Fruit fly (Drosophila melanogaster) whole organism, wandering third instar larva: Measurements from ENCODE around the gene Glut4EF.

Experiments used
- Abd-B ChIP-seq: fragments of >200 bp; optimal IDR thresholded peaks from 2 replicates; lab custom pipeline; 2017; ENCODE audit warnings: missing biosample characterization, missing genetic modification characterization
- Dfd ChIP-seq: fragments of >200 bp; optimal IDR thresholded peaks from 2 replicates; lab custom pipeline; 2017; ENCODE audit warnings: missing biosample characterization, missing genetic modification characterization
- GATAd ChIP-seq: sonication (Bioruptor generic); optimal IDR thresholded peaks from 2 replicates; lab custom pipeline; 2016; ENCODE audit warnings: missing biosample characterization, missing genetic modification characterization
- Myc ChIP-seq: fragments of >200 bp; optimal IDR thresholded peaks from 2 replicates; lab custom pipeline; 2017
- Vsx2 ChIP-seq: fragments of 200-300, 225-300 bp; sonication (Bioruptor generic); optimal IDR thresholded peaks from 2 replicates; lab custom pipeline; 2018; ENCODE audit warnings: missing biosample characterization, missing genetic modification characterization; ENCODE audit not compliant: partially characterized antibody
- br ChIP-seq: fragments of 200-800 bp; sonication (Bioruptor generic); optimal IDR thresholded peaks from 2 replicates; lab custom pipeline; 2016; ENCODE audit warnings: missing biosample characterization, missing genetic modification characterization
- dmrt93B ChIP-seq: fragments of 200-800 bp; sonication (Bioruptor generic); optimal IDR thresholded peaks from 2 replicates; lab custom pipeline; 2018; ENCODE audit warnings: missing biosample characterization, mild to moderate bottlenecking, missing genetic modification characterization
- lola ChIP-seq: fragments of >200 bp; optimal IDR thresholded peaks from 2 replicates; lab custom pipeline; 2017; ENCODE audit warnings: missing biosample characterization, missing genetic modification characterization
- pan ChIP-seq: fragments of >200 bp; optimal IDR thresholded peaks from 2 replicates; lab custom pipeline; 2017
- psq ChIP-seq: fragments of 200-800 bp; sonication (Bioruptor generic); optimal IDR thresholded peaks from 3 replicates; lab custom pipeline; 2017; ENCODE audit warnings: missing biosample characterization, mild to moderate bottlenecking, missing genetic modification characterization, moderate library complexity
- tai ChIP-seq: sonication (Bioruptor generic); optimal IDR thresholded peaks from 2 replicates; lab custom pipeline; 2016; ENCODE audit warnings: missing biosample characterization, missing genetic modification characterization
- usp ChIP-seq: fragments of >200 bp; optimal IDR thresholded peaks from 2 replicates; lab custom pipeline; 2017; ENCODE audit warnings: missing biosample characterization, missing genetic modification characterization

DNA sequence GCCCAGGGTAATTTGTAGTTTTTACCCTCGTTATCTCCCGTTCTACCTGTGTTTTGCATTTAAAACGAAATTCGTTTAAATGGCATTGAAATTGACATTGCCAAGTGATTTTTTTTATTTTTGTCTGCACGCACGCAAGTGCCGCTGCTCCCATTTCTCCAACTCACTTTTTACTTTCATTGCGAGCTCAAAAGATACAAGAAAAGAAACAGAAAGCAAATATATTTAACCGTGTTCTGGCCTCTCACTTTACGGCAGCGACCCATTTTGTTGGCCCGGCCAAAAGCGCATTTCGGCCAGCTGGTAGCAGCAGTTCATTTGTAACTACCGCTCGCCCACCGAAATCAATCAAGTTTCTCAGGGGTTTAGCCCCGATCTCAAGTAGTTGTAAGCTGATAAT is 4.8 kb downstream of the Glut4EF start:
- TF ChIP-seq Myc (lab: Kevin White, UChicago), result no peak
- TF ChIP-seq usp (GFP tag; lab: Kevin White, UChicago), result no peak
- no peak for TF ChIP-seq br (GFP tag; lab: Kevin White, UChicago)
- TF ChIP-seq GATAd (GFP tag; lab: Kevin White, UChicago), result no peak
- TF ChIP-seq Dfd (GFP tag; lab: Kevin White, UChicago), result no peak
- TF ChIP-seq Vsx2 (GFP tag; lab: Kevin White, UChicago), result no peak
- TF ChIP-seq dmrt93B (GFP tag; lab: Kevin White, UChicago), result no peak
- no peak for TF ChIP-seq Abd-B (GFP tag; lab: Kevin White, UChicago)
- no peak for TF ChIP-seq tai (GFP tag; lab: Kevin White, UChicago)
- no peak for TF ChIP-seq pan (lab: Kevin White, UChicago)
- TF ChIP-seq lola (GFP tag; lab: Kevin White, UChicago), result no peak
- no peak for TF ChIP-seq psq (GFP tag; lab: Kevin White, UChicago)
